Worm (Caenorhabditis elegans) whole organism, L2 larva: ENCODE data around the gene D1086.12.

Experiments used
- C34F6.9 ChIP-seq: fragments of 150-350 bp; optimal IDR thresholded peaks from 2 replicates; lab custom pipeline; 2014; ENCODE audit warnings: missing biosample characterization, missing genetic modification characterization
- F13H6.1 ChIP-seq: sonication (generic microtip); optimal IDR thresholded peaks from 2 replicates; lab custom pipeline; 2016; ENCODE audit warnings: missing genetic modification characterization, missing compliant biosample characterization
- R02D3.7 ChIP-seq: fragments of 150-350 bp; optimal IDR thresholded peaks from 2 replicates; lab custom pipeline; 2014; ENCODE audit warnings: missing biosample characterization, missing genetic modification characterization
- alr-1 ChIP-seq: fragments of 150-350 bp; optimal IDR thresholded peaks from 2 replicates; lab custom pipeline; 2014; ENCODE audit warnings: missing biosample characterization, missing genetic modification characterization
- ama-1 ChIP-seq: fragments of 150-350 bp; optimal IDR thresholded peaks from 2 replicates; lab custom pipeline; 2018; ENCODE audit warnings: inconsistent platforms
- ceh-16 ChIP-seq: fragments of 150-350 bp; optimal IDR thresholded peaks from 2 replicates; lab custom pipeline; 2014; ENCODE audit warnings: missing biosample characterization, missing genetic modification characterization
- crh-2 ChIP-seq: sonication (generic microtip); optimal IDR thresholded peaks from 2 replicates; lab custom pipeline; 2017; ENCODE audit warnings: missing biosample characterization, missing genetic modification characterization
- dmd-4 ChIP-seq: sonication (generic microtip); optimal IDR thresholded peaks from 2 replicates; lab custom pipeline; 2017; ENCODE audit warnings: missing biosample characterization, missing genetic modification characterization
- fos-1 ChIP-seq: fragments of 150-350 bp; optimal IDR thresholded peaks from 2 replicates; lab custom pipeline; 2014; ENCODE audit warnings: missing biosample characterization, missing genetic modification characterization
- lin-11 ChIP-seq: fragments of 150-350 bp; sonication (generic microtip); optimal IDR thresholded peaks from 2 replicates; lab custom pipeline; 2014; ENCODE audit warnings: missing biosample characterization, missing genetic modification characterization, inconsistent platforms, mixed read lengths
- lin-13 ChIP-seq: fragments of 150-350 bp; optimal IDR thresholded peaks from 2 replicates; lab custom pipeline; 2014; ENCODE audit warnings: missing biosample characterization, missing genetic modification reagents, missing genetic modification characterization
- lin-39 ChIP-seq: fragments of 150-350 bp; optimal IDR thresholded peaks from 2 replicates; lab custom pipeline; 2014; ENCODE audit warnings: missing biosample characterization, missing genetic modification reagents, missing genetic modification characterization
- lsy-2 ChIP-seq, 2 experiments: fragments of 150-350 bp in 1 of 2; sonication (generic microtip) in 1 of 2; optimal IDR thresholded peaks; 2 replicates each; lab custom pipeline; 2014 to 2017; ENCODE audit warnings: missing biosample characterization in 2 of 2, missing genetic modification characterization in 2 of 2
- mab-5 ChIP-seq: fragments of 150-350 bp; optimal IDR thresholded peaks from 2 replicates; lab custom pipeline; 2014; ENCODE audit warnings: missing biosample characterization, missing genetic modification characterization
- mdl-1 ChIP-seq, 2 experiments: fragments of 150-350 bp in 1 of 2; sonication (generic microtip) in 1 of 2; optimal IDR thresholded peaks; 2 replicates each; lab custom pipeline; 2017; ENCODE audit warnings: missing biosample characterization in 2 of 2, missing genetic modification characterization in 2 of 2
- nhr-10 ChIP-seq: sonication (generic microtip); optimal IDR thresholded peaks from 2 replicates; lab custom pipeline; 2017; ENCODE audit warnings: missing biosample characterization, missing genetic modification characterization
- nhr-129 ChIP-seq: fragments of 150-350 bp; optimal IDR thresholded peaks from 2 replicates; lab custom pipeline; 2014; ENCODE audit warnings: missing biosample characterization, missing genetic modification characterization
- nhr-21 ChIP-seq: fragments of 150-350 bp; optimal IDR thresholded peaks from 2 replicates; lab custom pipeline; 2014; ENCODE audit warnings: missing biosample characterization, missing genetic modification characterization
- nhr-23 ChIP-seq: fragments of 150-350 bp; optimal IDR thresholded peaks from 2 replicates; lab custom pipeline; 2014; ENCODE audit warnings: missing biosample characterization, missing genetic modification reagents, missing genetic modification characterization
- nhr-25 ChIP-seq: fragments of 150-350 bp; sonication (generic microtip); optimal IDR thresholded peaks from 3 replicates; lab custom pipeline; 2014; ENCODE audit warnings: missing biosample characterization, missing genetic modification characterization
- peb-1 ChIP-seq: fragments of 150-350 bp; optimal IDR thresholded peaks from 2 replicates; lab custom pipeline; 2014; ENCODE audit warnings: missing biosample characterization, missing genetic modification characterization
- sem-4 ChIP-seq: fragments of 150-350 bp; optimal IDR thresholded peaks from 2 replicates; lab custom pipeline; 2014; ENCODE audit warnings: missing biosample characterization, missing genetic modification reagents, missing genetic modification characterization
- sma-3 ChIP-seq: sonication (generic microtip); optimal IDR thresholded peaks from 2 replicates; lab custom pipeline; 2016; ENCODE audit warnings: missing genetic modification reagents, missing genetic modification characterization, missing compliant biosample characterization
- sma-9 ChIP-seq, 2 experiments: fragments of 150-350 bp in 1 of 2; sonication (generic microtip) in 1 of 2; optimal IDR thresholded peaks; 2 replicates each; lab custom pipeline; 2014 to 2016; ENCODE audit warnings: missing genetic modification characterization in 2 of 2, mild to moderate bottlenecking in 1 of 2, missing biosample characterization in 1 of 2, missing compliant biosample characterization in 1 of 2, missing genetic modification reagents in 1 of 2, moderate library complexity in 1 of 2
- snpc-4 ChIP-seq: fragments of 150-350 bp; optimal IDR thresholded peaks from 2 replicates; lab custom pipeline; 2014; ENCODE audit warnings: missing biosample characterization, missing genetic modification characterization
- unc-39 ChIP-seq: fragments of 150-350 bp; optimal IDR thresholded peaks from 2 replicates; lab custom pipeline; 2014; ENCODE audit warnings: missing biosample characterization, missing genetic modification characterization
- unc-62 ChIP-seq: fragments of 150-350 bp; optimal IDR thresholded peaks from 2 replicates; lab custom pipeline; 2014; ENCODE audit warnings: missing biosample characterization, missing genetic modification reagents, missing genetic modification characterization
- zag-1 ChIP-seq: fragments of 150-350 bp; optimal IDR thresholded peaks from 2 replicates; lab custom pipeline; 2014; ENCODE audit warnings: missing biosample characterization, missing genetic modification characterization
- ztf-11 ChIP-seq: sonication (generic microtip); optimal IDR thresholded peaks from 2 replicates; lab custom pipeline; 2017; ENCODE audit warnings: missing biosample characterization, missing genetic modification characterization

D1086.12 gene

DNA sequence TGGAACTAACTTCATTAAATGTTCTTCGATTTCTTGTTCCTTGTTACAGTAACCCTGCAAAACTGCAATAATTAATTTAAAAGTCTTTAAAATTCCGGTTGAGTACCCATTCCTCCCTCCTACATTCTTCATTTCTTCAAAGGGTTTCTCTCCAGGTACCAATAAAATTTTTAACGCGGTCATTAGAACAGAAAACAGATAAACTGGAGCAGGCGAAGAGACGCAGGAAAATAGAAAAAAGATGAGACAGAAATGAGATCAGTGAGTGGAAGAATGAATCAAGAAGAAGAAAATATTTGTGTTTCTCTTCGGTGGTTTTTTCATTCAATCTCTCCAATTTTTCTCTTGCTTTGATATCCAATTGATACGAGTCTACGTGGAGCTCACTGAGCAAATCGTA lies 7.2 kb upstream of the D1086.12 start, which contains the start of gene D1086.8:
Gene D1086.8 (plus strand): TSS at position 301 of the 400 bp plus-strand sequence.
- TF ChIP-seq ztf-11 (tag; lab: Kevin White, UChicago) (no peak), C34F6.9 (peak; percentile 4)

- TF ChIP-seq fos-1 (tag; lab: Kevin White, UChicago): no peak
Measured at ce11 chrV:14094546-14094945, 6.4 kb upstream of the D1086.12 start.

- TF ChIP-seq zag-1 (tag; lab: Kevin White, UChicago) (no peak), nhr-25 (peak; percentile 65), sma-9 (GFP tag; optimal IDR thresholded peaks at IDR 0.05; lab: Kevin White, UChicago) (peak; percentile 84), sma-9 (tag; optimal IDR thresholded peaks at IDR 0.05; lab: Kevin White, UChicago) (no peak), sma-3 (GFP tag; lab: Kevin White, UChicago) (peak; percentile 57), alr-1 (tag; lab: Kevin White, UChicago) (no peak), nhr-21 (peak; percentile 72), mdl-1 (tag; optimal IDR thresholded peaks at IDR 0.05; lab: Kevin White, UChicago) (peak in 1 of 2 experiments; percentile 3), mab-5 (peak; percentile 24), ceh-16 (tag; lab: Kevin White, UChicago) (no peak), fos-1 (tag; lab: Kevin White, UChicago) (peak; percentile 26)
Measured at ce11 chrV:14094953-14095352, 6.0 kb upstream of the D1086.12 start.

DNA sequence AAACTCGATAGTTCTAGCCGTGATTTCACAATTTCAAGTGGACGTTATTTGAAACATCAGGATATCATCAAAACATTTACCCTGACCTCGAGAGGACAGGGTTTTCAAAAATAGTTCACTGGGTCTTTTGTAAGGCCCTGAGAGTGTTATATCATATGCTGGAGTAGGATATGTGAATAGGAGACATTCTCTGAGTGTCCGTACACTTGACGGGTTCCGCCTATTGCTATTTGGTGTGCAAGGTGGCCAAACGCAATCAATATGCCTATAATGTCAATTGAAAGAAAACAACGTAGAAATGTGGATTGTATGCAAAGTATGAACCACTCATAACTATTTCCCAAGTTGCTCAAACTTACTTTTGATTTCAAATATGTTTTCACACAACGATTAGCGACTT lies 3.6 kb upstream of the D1086.12 start:
- no peak for TF ChIP-seq nhr-21
- TF ChIP-seq, all 48 proteins: peak for 0

- peak; percentile 53 for TF ChIP-seq F13H6.1 (tag; lab: Kevin White, UChicago)
- TF ChIP-seq peb-1 (tag; lab: Kevin White, UChicago): no peak
- TF ChIP-seq nhr-129 (tag; lab: Kevin White, UChicago): peak; percentile 23
- TF ChIP-seq unc-62 (GFP tag; lab: Kevin White, UChicago): no peak
Measured at ce11 chrV:14098519-14098918, 2.5 kb upstream of the D1086.12 start, which contains the start of the genes D1086.2 and D1086.1. Gene D1086.2, minus strand, starts transcription at chrV:14098668. Gene D1086.1, plus strand, starts transcription at chrV:14098858.

- TF ChIP-seq nhr-10 (tag; lab: Kevin White, UChicago) (no peak), unc-39 (tag; lab: Kevin White, UChicago) (no peak)
- TF ChIP-seq, all 48 proteins: peak for 0
Measured at ce11 chrV:14103970-14104369, 3.0 kb downstream of the D1086.12 start, which contains the start of gene D1086.9. Gene D1086.9, plus strand, starts transcription at chrV:14104270.

ce11 chrV:14107511-14107910 lies 6.5 kb downstream of the D1086.12 start, which contains the start of gene H39E23.3:
Gene H39E23.3, plus strand, starts transcription at chrV:14107811.
- TF ChIP-seq nhr-10 (tag; lab: Kevin White, UChicago) (no peak), C34F6.9 (no peak), alr-1 (tag; lab: Kevin White, UChicago) (no peak), dmd-4 (tag; lab: Kevin White, UChicago) (no peak), lin-13 (GFP tag; lab: Kevin White, UChicago) (no peak), ama-1 (lab: Kevin White, UChicago) (no peak), lin-11 (no peak)
- TF ChIP-seq, all 48 proteins: peak for 0

- TF ChIP-seq nhr-129 (tag; lab: Kevin White, UChicago) (no peak), crh-2 (tag; lab: Kevin White, UChicago) (no peak), lin-39 (tag; lab: Kevin White, UChicago) (no peak), unc-39 (tag; lab: Kevin White, UChicago) (no peak), snpc-4 (tag; lab: Kevin White, UChicago) (no peak), nhr-23 (tag; lab: Kevin White, UChicago) (no peak), R02D3.7 (tag; lab: Kevin White, UChicago) (no peak), sem-4 (tag; lab: Kevin White, UChicago) (no peak), alr-1 (tag; lab: Kevin White, UChicago) (no peak), lsy-2 (tag; optimal IDR thresholded peaks at IDR 0.05; lab: Kevin White, UChicago) (no peak)
Measured at ce11 chrV:14110042-14110441, 9.1 kb downstream of the D1086.12 start, which contains the start of gene H39E23.2. Gene H39E23.2, plus strand, starts transcription at chrV:14110342.
